Fruit fly (Drosophila melanogaster) whole organism, embryonic: Measurements from ENCODE around the gene cno.
A peak's percentile ranks its signal among the peaks of the same experiment; 100 is the strongest.

Experiments used
- Atf6 ChIP-seq: fragments of 200-800 bp; sonication (Bioruptor generic); IDR thresholded peaks from 2 replicates; pipeline ENCODE4 v1.3.6; 2022; ENCODE audit warnings: missing biosample characterization, missing genetic modification characterization
- CG10366 ChIP-seq: fragments of 200-800 bp; sonication (Bioruptor generic); IDR thresholded peaks from 2 replicates; pipeline ENCODE4 v1.3.6; 2022; ENCODE audit warnings: missing biosample characterization, missing genetic modification characterization
- CG10543 ChIP-seq: fragments of 200-800 bp; sonication (Bioruptor generic); optimal IDR thresholded peaks from 3 replicates; lab custom pipeline; 2017; ENCODE audit warnings: missing biosample characterization, mild to moderate bottlenecking, missing genetic modification characterization, moderate library complexity
- CG11504 ChIP-seq: fragments of 200-800 bp; sonication (Bioruptor generic); optimal IDR thresholded peaks from 3 replicates; lab custom pipeline; 2019; ENCODE audit warnings: missing biosample characterization, mild to moderate bottlenecking, missing genetic modification characterization, moderate library complexity
- CG11695 ChIP-seq: fragments of 200-800 bp; sonication (Bioruptor generic); IDR thresholded peaks from 3 replicates; pipeline ENCODE4 v1.3.6; 2022; ENCODE audit warnings: missing biosample characterization, missing genetic modification characterization
- CG12659 ChIP-seq: fragments of 200-800 bp; sonication (Bioruptor generic); optimal IDR thresholded peaks from 3 replicates; lab custom pipeline; 2017; ENCODE audit warnings: mild to moderate bottlenecking, missing biosample characterization, missing genetic modification reagents, missing genetic modification characterization
- CG13624 ChIP-seq: fragments of 200-800 bp; sonication (Bioruptor generic); optimal IDR thresholded peaks from 2 replicates; lab custom pipeline; 2016; ENCODE audit warnings: missing biosample characterization, missing genetic modification characterization
- CG15073 ChIP-seq: fragments of 200-800 bp; sonication (Bioruptor generic); optimal IDR thresholded peaks from 2 replicates; lab custom pipeline; 2016; ENCODE audit warnings: missing biosample characterization, missing genetic modification characterization
- CG18476 ChIP-seq: fragments of 200-800 bp; sonication (Bioruptor generic); optimal IDR thresholded peaks from 2 replicates; lab custom pipeline; 2016; ENCODE audit warnings: missing biosample characterization, mild to moderate bottlenecking, missing genetic modification characterization
- CG2129 ChIP-seq: fragments of 200-800 bp; sonication (Bioruptor generic); IDR thresholded peaks from 2 replicates; pipeline ENCODE4 v1.3.6; 2022; ENCODE audit warnings: missing biosample characterization, missing genetic modification characterization; ENCODE audit not compliant: partially characterized antibody
- CG2199 ChIP-seq: fragments of 200-800 bp; sonication (Bioruptor generic); IDR thresholded peaks from 3 replicates; pipeline ENCODE4 v1.3.6; 2022; ENCODE audit warnings: missing biosample characterization, missing genetic modification characterization
- CG2678 ChIP-seq: fragments of 200-800 bp; sonication (Bioruptor generic); optimal IDR thresholded peaks from 3 replicates; lab custom pipeline; 2019; ENCODE audit warnings: missing biosample characterization, mild to moderate bottlenecking, missing genetic modification characterization, moderate library complexity
- CG3838 ChIP-seq: fragments of 200-800 bp; sonication (Bioruptor generic); optimal IDR thresholded peaks from 3 replicates; lab custom pipeline; 2016; ENCODE audit warnings: missing biosample characterization, missing genetic modification characterization
- CG4424 ChIP-seq: fragments of 200-800 bp; sonication (Bioruptor generic); optimal IDR thresholded peaks from 3 replicates; lab custom pipeline; 2016; ENCODE audit warnings: missing biosample characterization, missing genetic modification characterization
- CG4617 ChIP-seq: fragments of 200-800 bp; sonication (Bioruptor generic); optimal IDR thresholded peaks from 3 replicates; lab custom pipeline; 2016; ENCODE audit warnings: missing biosample characterization, missing genetic modification characterization, borderline replicate concordance
- CG4854 ChIP-seq: fragments of 200-800 bp; sonication (Bioruptor generic); optimal IDR thresholded peaks from 2 replicates; lab custom pipeline; 2016; ENCODE audit warnings: missing biosample characterization, missing genetic modification characterization, inconsistent platforms
- CG7372 ChIP-seq: fragments of 200-800 bp; sonication (Bioruptor generic); IDR thresholded peaks from 2 replicates; pipeline ENCODE4 v1.3.6; 2022; ENCODE audit warnings: missing biosample characterization, missing genetic modification characterization
- CG8281 ChIP-seq: fragments of 200-800 bp; sonication (Bioruptor generic); optimal IDR thresholded peaks from 2 replicates; lab custom pipeline; 2018; ENCODE audit warnings: missing biosample characterization, mild to moderate bottlenecking, missing genetic modification characterization, moderate library complexity
- Camta ChIP-seq: fragments of 200-800 bp; sonication (Bioruptor generic); optimal IDR thresholded peaks from 2 replicates; lab custom pipeline; 2016; ENCODE audit warnings: missing biosample characterization, missing genetic modification characterization
- Dek ChIP-seq: fragments of 200-800 bp; sonication (Bioruptor generic); optimal IDR thresholded peaks from 3 replicates; lab custom pipeline; 2019; ENCODE audit warnings: missing biosample characterization, mild to moderate bottlenecking, missing genetic modification characterization, moderate library complexity
- ERR ChIP-seq: fragments of 200-800 bp; sonication (Bioruptor generic); optimal IDR thresholded peaks from 2 replicates; lab custom pipeline; 2016; ENCODE audit warnings: missing biosample characterization, missing genetic modification characterization
- HLHmδ ChIP-seq: fragments of 200-800 bp; sonication (Bioruptor generic); optimal IDR thresholded peaks from 2 replicates; lab custom pipeline; 2018; ENCODE audit warnings: missing biosample characterization, mild to moderate bottlenecking, missing genetic modification characterization, moderate library complexity
- HmgZ ChIP-seq: fragments of 200-800 bp; sonication (Bioruptor generic); optimal IDR thresholded peaks from 2 replicates; lab custom pipeline; 2018; ENCODE audit warnings: missing biosample characterization, mild to moderate bottlenecking, missing genetic modification characterization
- Hmr ChIP-seq: fragments of 200-800 bp; sonication (Bioruptor generic); optimal IDR thresholded peaks from 3 replicates; lab custom pipeline; 2017; ENCODE audit warnings: mild to moderate bottlenecking, missing biosample characterization, missing genetic modification reagents, missing genetic modification characterization
- Hmx ChIP-seq: fragments of 200-800 bp; sonication (Bioruptor generic); optimal IDR thresholded peaks from 2 replicates; lab custom pipeline; 2016; ENCODE audit warnings: missing biosample characterization, missing genetic modification characterization
- Hsf ChIP-seq: fragments of 200-800 bp; sonication (Bioruptor generic); optimal IDR thresholded peaks from 3 replicates; lab custom pipeline; 2016; ENCODE audit warnings: missing biosample characterization, missing genetic modification characterization
- Jarid2 ChIP-seq: fragments of 200-800 bp; sonication (Bioruptor generic); optimal IDR thresholded peaks from 3 replicates; lab custom pipeline; 2017; ENCODE audit warnings: mild to moderate bottlenecking, missing biosample characterization, missing genetic modification reagents, missing genetic modification characterization
- Kr ChIP-seq: fragments of 200-800 bp; sonication (Bioruptor generic); optimal IDR thresholded peaks from 2 replicates; lab custom pipeline; 2017; ENCODE audit warnings: missing biosample characterization, mild to moderate bottlenecking, missing genetic modification characterization
- Ptx1 ChIP-seq: fragments of 200-800 bp; sonication (Bioruptor generic); IDR thresholded peaks from 2 replicates; pipeline ENCODE4 v1.3.6; 2022; ENCODE audit warnings: missing biosample characterization, missing genetic modification characterization
- Rfx ChIP-seq: fragments of 200-800 bp; sonication (Bioruptor generic); IDR thresholded peaks from 2 replicates; pipeline ENCODE4 v1.3.6; 2022; ENCODE audit warnings: missing biosample characterization, missing genetic modification characterization
- Rx ChIP-seq: fragments of 200-800 bp; sonication (Bioruptor generic); IDR thresholded peaks from 2 replicates; pipeline ENCODE4 v1.3.6; 2022; ENCODE audit warnings: missing biosample characterization, missing genetic modification characterization
- al ChIP-seq: fragments of 200-800 bp; sonication (Bioruptor generic); IDR thresholded peaks from 2 replicates; pipeline ENCODE4 v1.3.6; 2022; ENCODE audit warnings: missing biosample characterization, missing genetic modification characterization
- chinmo ChIP-seq: fragments of 200-800 bp; sonication (Bioruptor generic); IDR thresholded peaks from 4 replicates; pipeline ENCODE4 v1.3.6; 2022; ENCODE audit warnings: missing biosample characterization, missing genetic modification characterization; ENCODE audit not compliant: partially characterized antibody
- corto ChIP-seq: fragments of 200-800 bp; sonication (Bioruptor generic); optimal IDR thresholded peaks from 2 replicates; lab custom pipeline; 2016; ENCODE audit warnings: missing biosample characterization, mild to moderate bottlenecking, missing genetic modification characterization, moderate library complexity
- exex ChIP-seq: fragments of 200-800 bp; sonication (Bioruptor generic); optimal IDR thresholded peaks from 4 replicates; lab custom pipeline; 2018; ENCODE audit warnings: missing biosample characterization, mild to moderate bottlenecking, missing genetic modification characterization, moderate library complexity
- fd102C ChIP-seq: fragments of 200-800 bp; sonication (Bioruptor generic); optimal IDR thresholded peaks from 2 replicates; lab custom pipeline; 2018; ENCODE audit warnings: missing biosample characterization, mild to moderate bottlenecking, missing genetic modification characterization, moderate library complexity
- gfzf ChIP-seq: fragments of 200-800 bp; sonication (Bioruptor generic); optimal IDR thresholded peaks from 2 replicates; lab custom pipeline; 2016; ENCODE audit warnings: missing biosample characterization, mild to moderate bottlenecking, missing genetic modification characterization, moderate library complexity
- gsb ChIP-seq: fragments of 200-800 bp; sonication (Bioruptor generic); IDR thresholded peaks from 2 replicates; pipeline ENCODE4 v1.3.6; 2022; ENCODE audit warnings: missing biosample characterization, missing genetic modification characterization
- gt ChIP-seq: fragments of 200-800 bp; sonication (Bioruptor generic); IDR thresholded peaks from 2 replicates; pipeline ENCODE4 v1.3.6; 2022; ENCODE audit warnings: missing biosample characterization, missing genetic modification characterization
- jing ChIP-seq: fragments of 200-800 bp; sonication (Bioruptor generic); optimal IDR thresholded peaks from 2 replicates; lab custom pipeline; 2018; ENCODE audit warnings: missing biosample characterization, mild to moderate bottlenecking, missing genetic modification characterization
- lmd ChIP-seq: fragments of 200-800 bp; sonication (Bioruptor generic); IDR thresholded peaks from 2 replicates; pipeline ENCODE4 v1.3.6; 2022; ENCODE audit warnings: missing biosample characterization, missing genetic modification characterization
- nom ChIP-seq: fragments of 200-800 bp; sonication (Bioruptor generic); optimal IDR thresholded peaks from 2 replicates; lab custom pipeline; 2017; ENCODE audit warnings: missing biosample characterization, missing genetic modification characterization, mild to moderate bottlenecking, moderate library complexity, missing genetic modification reagents
- pita ChIP-seq: fragments of 200-800 bp; sonication (Bioruptor generic); optimal IDR thresholded peaks from 2 replicates; lab custom pipeline; 2017; ENCODE audit warnings: missing biosample characterization, mild to moderate bottlenecking, missing genetic modification characterization
- ranshi ChIP-seq: fragments of 200-800 bp; sonication (Bioruptor generic); IDR thresholded peaks from 2 replicates; pipeline ENCODE4 v1.3.6; 2022; ENCODE audit warnings: missing biosample characterization, missing genetic modification characterization
- rib ChIP-seq: fragments of 200-800 bp; sonication (Bioruptor generic); IDR thresholded peaks from 2 replicates; pipeline ENCODE4 v1.3.6; 2022; ENCODE audit warnings: missing biosample characterization, missing genetic modification characterization
- sr ChIP-seq: fragments of 200-800 bp; sonication (Bioruptor generic); IDR thresholded peaks from 3 replicates; pipeline ENCODE4 v1.3.6; 2022; ENCODE audit warnings: missing biosample characterization, missing genetic modification characterization
- sug ChIP-seq: fragments of 200-800 bp; optimal IDR thresholded peaks from 2 replicates; lab custom pipeline; 2019; ENCODE audit warnings: missing biosample characterization, mild to moderate bottlenecking, missing genetic modification characterization, moderate library complexity
- tna ChIP-seq: fragments of 200-800 bp; sonication (Bioruptor generic); IDR thresholded peaks from 2 replicates; pipeline ENCODE4 v1.3.6; 2022; ENCODE audit warnings: missing biosample characterization, missing genetic modification characterization; ENCODE audit not compliant: partially characterized antibody
- unpg ChIP-seq: fragments of 200-800 bp; sonication (Bioruptor generic); optimal IDR thresholded peaks from 3 replicates; lab custom pipeline; 2018; ENCODE audit warnings: missing biosample characterization, mild to moderate bottlenecking, missing genetic modification characterization, moderate library complexity
- wdn ChIP-seq: fragments of 200-800 bp; sonication (Bioruptor generic); IDR thresholded peaks from 2 replicates; pipeline ENCODE4 v1.3.6; 2022; ENCODE audit warnings: missing biosample characterization, missing genetic modification characterization
- zf30C ChIP-seq: fragments of 200-800 bp; sonication (Bioruptor generic); optimal IDR thresholded peaks from 3 replicates; lab custom pipeline; 2018; ENCODE audit warnings: missing biosample characterization, mild to moderate bottlenecking, missing genetic modification characterization

cno gene

dm6 chr3R:5126884-5127283 is 90.4 kb downstream of the cno start (continued):
- TF ChIP-seq CG11504 (tag; lab: Kevin White, UChicago), result peak; percentile 68
- peak; percentile 86 for TF ChIP-seq Rfx
- peak; percentile 62; the same call in 1 of the 2 replicates for TF ChIP-seq ranshi (GFP tag; lab: Robert Waterston, UW)
- peak; percentile 37 for TF ChIP-seq Jarid2 (GFP tag; lab: Kevin White, UChicago)
- no peak for TF ChIP-seq CG11695 (GFP tag; lab: Robert Waterston, UW)
- no peak for TF ChIP-seq tna (GFP tag; lab: Robert Waterston, UW)
- no peak for TF ChIP-seq Kr (GFP tag; lab: Kevin White, UChicago)
- TF ChIP-seq sr (GFP tag; lab: Robert Waterston, UW), result no peak
- TF ChIP-seq ERR (GFP tag; lab: Kevin White, UChicago), result peak; percentile 33
- no peak for TF ChIP-seq corto (GFP tag; lab: Kevin White, UChicago)
- peak; percentile 47 for TF ChIP-seq CG4854 (GFP tag; lab: Kevin White, UChicago)
- TF ChIP-seq CG7372 (GFP tag; lab: Robert Waterston, UW), result peak; percentile 27; the same call in 1 of the 2 replicates
- TF ChIP-seq Ptx1 (GFP tag; lab: Robert Waterston, UW), result peak; percentile 66; the same call in 1 of the 2 replicates
- TF ChIP-seq al, result peak; percentile 22; the same call in 1 of the 2 replicates
- TF ChIP-seq chinmo (GFP tag; lab: Robert Waterston, UW), result no peak
- peak; percentile 63 for TF ChIP-seq wdn (GFP tag; lab: Robert Waterston, UW)
- peak; percentile 42 for TF ChIP-seq CG10366 (GFP tag; lab: Robert Waterston, UW)
- no peak for TF ChIP-seq gsb (GFP tag; lab: Robert Waterston, UW)
- peak; percentile 58 for TF ChIP-seq zf30C (GFP tag; lab: Kevin White, UChicago)
- TF ChIP-seq gt, result no peak
- peak; percentile 85 for TF ChIP-seq Hmr (GFP tag; lab: Kevin White, UChicago)
- peak; percentile 78 for TF ChIP-seq Hsf (GFP tag; lab: Kevin White, UChicago)
- no peak for TF ChIP-seq jing (GFP tag; lab: Kevin White, UChicago)
- peak; percentile 70 for TF ChIP-seq sug (tag; lab: Kevin White, UChicago)
- peak; percentile 64 for TF ChIP-seq pita (GFP tag; lab: Kevin White, UChicago)
- no peak for TF ChIP-seq CG2129 (GFP tag; lab: Robert Waterston, UW)
- peak; percentile 80 for TF ChIP-seq CG12659
- peak; percentile 64 for TF ChIP-seq CG13624
- peak; percentile 60 for TF ChIP-seq unpg
- peak; percentile 19 for TF ChIP-seq exex
- TF ChIP-seq Rx (GFP tag; lab: Robert Waterston, UW), result peak; percentile 23; the same call in 1 of the 2 replicates
- TF ChIP-seq HLHmδ (GFP tag; lab: Kevin White, UChicago), result peak; percentile 60
- no peak for TF ChIP-seq nom (GFP tag; lab: Kevin White, UChicago)
- TF ChIP-seq CG10543 (GFP tag; lab: Kevin White, UChicago), result peak; percentile 24
- no peak for TF ChIP-seq CG8281 (tag; lab: Kevin White, UChicago)
- TF ChIP-seq Hmx (GFP tag; lab: Kevin White, UChicago), result no peak
- no peak for TF ChIP-seq CG15073 (GFP tag; lab: Kevin White, UChicago)
- TF ChIP-seq Camta (GFP tag; lab: Kevin White, UChicago), result peak; percentile 46
- peak; percentile 67 for TF ChIP-seq CG4424
- peak; percentile 78 for TF ChIP-seq Dek
- TF ChIP-seq CG2678 (tag; lab: Kevin White, UChicago), result peak; percentile 34
- no peak for TF ChIP-seq Atf6 (GFP tag; lab: Robert Waterston, UW)
- TF ChIP-seq CG2199, result peak; percentile 100
- TF ChIP-seq lmd (GFP tag; lab: Robert Waterston, UW), result peak; percentile 56; the same call in 1 of the 2 replicates
- peak; percentile 36 for TF ChIP-seq CG18476 (GFP tag; lab: Kevin White, UChicago)
- TF ChIP-seq gfzf (GFP tag; lab: Kevin White, UChicago), result peak; percentile 39
- no peak for TF ChIP-seq CG3838
- TF ChIP-seq rib, result no peak
- peak; percentile 46 for TF ChIP-seq fd102C (GFP tag; lab: Kevin White, UChicago)
- TF ChIP-seq HmgZ (tag; lab: Kevin White, UChicago), result peak; percentile 86
- TF ChIP-seq CG4617, result peak; percentile 50
